Fruit fly (Drosophila melanogaster): ENCODE results near the gene CG11885.
A peak's percentile ranks its signal among the peaks of the same experiment; 100 is the strongest.

Gene CG11885

dm6 chr2L:427338-428234 lies 6.3 kb upstream of the CG11885 start (continued):
- TF ChIP-seq CG5953 (GFP tag; IDR thresholded peaks at IDR 0.05) (no peak), CG3065 (GFP tag; optimal IDR thresholded peaks at IDR 0.05) (no peak), pzg (GFP tag; optimal IDR thresholded peaks at IDR 0.05) (no peak), Sry-β (GFP tag; optimal IDR thresholded peaks at IDR 0.05) (no peak), CG12155 (GFP tag; optimal IDR thresholded peaks at IDR 0.05) (no peak), amos (GFP tag; IDR thresholded peaks at IDR 0.05; ENCODE audit: partially characterized antibody) (no peak), ara (GFP tag; IDR thresholded peaks at IDR 0.05) (peak; percentile 60), CG3995 (GFP tag; optimal IDR thresholded peaks at IDR 0.05) (no peak), croc (GFP tag; conservative IDR thresholded peaks at IDR 0.05) (no peak), CG9876 (GFP tag; optimal IDR thresholded peaks at IDR 0.05) (no peak), Sox100B (GFP tag; optimal IDR thresholded peaks at IDR 0.05) (no peak), mirr (GFP tag; optimal IDR thresholded peaks at IDR 0.05) (no peak), CG33213 (GFP tag; optimal IDR thresholded peaks at IDR 0.05) (no peak), kah (GFP tag; optimal IDR thresholded peaks at IDR 0.05) (no peak), B-H2 (GFP tag; optimal IDR thresholded peaks at IDR 0.05) (no peak), gt (GFP tag; IDR thresholded peaks at IDR 0.05) (no peak), Antp (GFP tag; optimal IDR thresholded peaks at IDR 0.05) (no peak), CG10654 (GFP tag; optimal IDR thresholded peaks at IDR 0.05) (no peak), jing (GFP tag; optimal IDR thresholded peaks at IDR 0.05) (no peak), CG12219 (GFP tag; optimal IDR thresholded peaks at IDR 0.05) (no peak), CG12391 (tag; optimal IDR thresholded peaks at IDR 0.05) (peak; percentile 16), peb (GFP tag; IDR thresholded peaks at IDR 0.05) (peak; percentile 26; the same call in 1 of the 2 replicates), CG10147 (GFP tag; optimal IDR thresholded peaks at IDR 0.05) (no peak), lab (GFP tag; optimal IDR thresholded peaks at IDR 0.05) (no peak), disco-r (GFP tag; optimal IDR thresholded peaks at IDR 0.05) (no peak), caup (GFP tag; optimal IDR thresholded peaks at IDR 0.05; ENCODE audit: severe bottlenecking) (no peak), chm (GFP tag; IDR thresholded peaks at IDR 0.05) (peak; percentile 24; the same call in 1 of the 2 replicates), CG15479 (GFP tag; optimal IDR thresholded peaks at IDR 0.05) (no peak), CG4730 (GFP tag; IDR thresholded peaks at IDR 0.05) (no peak), CG10565 (GFP tag; optimal IDR thresholded peaks at IDR 0.05) (no peak), CG8478 (optimal IDR thresholded peaks at IDR 0.05) (no peak), mam (GFP tag; optimal IDR thresholded peaks at IDR 0.05) (no peak), pum (GFP tag; optimal IDR thresholded peaks at IDR 0.05) (no peak), ftz-f1 (GFP tag; optimal IDR thresholded peaks at IDR 0.05) (no peak), CG8388 (GFP tag; optimal IDR thresholded peaks at IDR 0.05) (no peak), CG6272 (GFP tag; IDR thresholded peaks at IDR 0.05) (no peak), psq (GFP tag; optimal IDR thresholded peaks at IDR 0.05) (no peak), Usf (GFP tag; optimal IDR thresholded peaks at IDR 0.05) (no peak), Tbp (GFP tag; optimal IDR thresholded peaks at IDR 0.05) (no peak), sob (GFP tag; IDR thresholded peaks at IDR 0.05) (no peak), CG7786 (GFP tag; optimal IDR thresholded peaks at IDR 0.05) (peak; percentile 43), tll (GFP tag; optimal IDR thresholded peaks at IDR 0.05) (no peak), CG18599 (GFP tag; optimal IDR thresholded peaks at IDR 0.05) (peak; percentile 23), CG11085 (GFP tag; IDR thresholded peaks at IDR 0.05) (no peak), ATbp (GFP tag; optimal IDR thresholded peaks at IDR 0.05) (peak; percentile 28), cwo (GFP tag; optimal IDR thresholded peaks at IDR 0.05) (no peak), sna (GFP tag; IDR thresholded peaks at IDR 0.05; ENCODE audit: partially characterized antibody) (no peak), Sox102F (GFP tag; optimal IDR thresholded peaks at IDR 0.05) (peak; percentile 18), CG14710 (tag; optimal IDR thresholded peaks at IDR 0.05) (peak; percentile 4)

Data from whole organism, embryonic.